Worm (Caenorhabditis elegans): ENCODE measurements around the gene str-43.

str-43 gene

ce11 chrV:15702263-15702662 lies 49.7 kb downstream of the str-43 start, which contains the start of gene nhr-53:
nhr-53 (minus strand) TSS chrV:15702363.
- TF ChIP-seq ama-1 (optimal IDR thresholded peaks at IDR 0.05) (no peak), ama-1 (GFP tag; optimal IDR thresholded peaks at IDR 0.05) (no peak), lsy-27 (tag; optimal IDR thresholded peaks at IDR 0.05; ENCODE audit: borderline replicate concordance, insufficient read depth) (no peak), let-526 (GFP tag; IDR thresholded peaks at IDR 0.05) (no peak), lin-26 (GFP tag; IDR thresholded peaks at IDR 0.05) (no peak), Y79H2A.3 (GFP tag; conservative IDR thresholded peaks at IDR 0.05) (no peak), tlf-1 (GFP tag; optimal IDR thresholded peaks at IDR 0.05) (no peak), somi-1 (GFP tag; optimal IDR thresholded peaks at IDR 0.05) (no peak), dpff-1 (tag; optimal IDR thresholded peaks at IDR 0.05) (no peak), K11D2.4 (GFP tag; IDR thresholded peaks at IDR 0.05) (no peak), aptf-2 (GFP tag; conservative IDR thresholded peaks at IDR 0.05) (no peak)

Data from whole organism, young adult.